Worm (Caenorhabditis elegans) whole organism, early embryonic: Measurements from ENCODE around the gene hrg-4.
A peak's percentile ranks its signal among the peaks of the same experiment; 100 is the strongest.

Experiments
- B0310.2 ChIP-seq: sonication (generic microtip); optimal IDR thresholded peaks from 2 replicates; lab custom pipeline; 2016; ENCODE audit warnings: mild to moderate bottlenecking, missing genetic modification characterization, missing compliant biosample characterization
- F13C5.2 ChIP-seq: sonication (generic microtip); optimal IDR thresholded peaks from 2 replicates; lab custom pipeline; 2017; ENCODE audit warnings: mild to moderate bottlenecking, missing genetic modification characterization, inconsistent platforms, missing compliant biosample characterization
- aly-1 ChIP-seq: sonication (generic microtip); optimal IDR thresholded peaks from 2 replicates; lab custom pipeline; 2016; ENCODE audit warnings: missing genetic modification characterization, missing compliant biosample characterization
- ama-1 ChIP-seq: fragments of 150-350 bp; optimal IDR thresholded peaks from 2 replicates; lab custom pipeline; 2014
- ceh-13 ChIP-seq: fragments of 200-800 bp; sonication (Bioruptor generic); optimal IDR thresholded peaks from 2 replicates; lab custom pipeline; 2018; ENCODE audit warnings: mild to moderate bottlenecking, missing genetic modification characterization, missing compliant biosample characterization
- ceh-36 ChIP-seq: sonication (generic microtip); optimal IDR thresholded peaks from 2 replicates; lab custom pipeline; 2016; ENCODE audit warnings: missing genetic modification characterization, inconsistent platforms, missing compliant biosample characterization
- ets-7 ChIP-seq: sonication (generic microtip); optimal IDR thresholded peaks from 2 replicates; lab custom pipeline; 2016; ENCODE audit warnings: missing genotype, missing genetic modification characterization, missing compliant biosample characterization
- flt-1 ChIP-seq: fragments of 200-800 bp; sonication (Bioruptor generic); IDR thresholded peaks from 2 replicates; pipeline ENCODE4 v1.3.6; 2022; ENCODE audit warnings: missing genetic modification characterization, missing compliant biosample characterization
- hmbx-1 ChIP-seq: sonication (generic microtip); optimal IDR thresholded peaks from 2 replicates; lab custom pipeline; 2016; ENCODE audit warnings: mild to moderate bottlenecking, missing genetic modification characterization, missing compliant biosample characterization
- hmg-4 ChIP-seq: fragments of 200-800 bp; sonication (Bioruptor generic); optimal IDR thresholded peaks from 2 replicates; lab custom pipeline; 2018; ENCODE audit warnings: mild to moderate bottlenecking, missing genetic modification characterization, missing compliant biosample characterization
- hnd-1 ChIP-seq: sonication (generic microtip); optimal IDR thresholded peaks from 2 replicates; lab custom pipeline; 2016; ENCODE audit warnings: missing genetic modification characterization, missing compliant biosample characterization
- pes-1 ChIP-seq: fragments of 200-800 bp; sonication (Bioruptor generic); IDR thresholded peaks from 2 replicates; pipeline ENCODE4 v1.3.6; 2022; ENCODE audit warnings: missing genetic modification reagents, missing genetic modification characterization, missing compliant biosample characterization
- sea-1 ChIP-seq: fragments of 200-800 bp; sonication (Bioruptor generic); conservative IDR thresholded peaks from 2 replicates; pipeline ENCODE4 v1.3.6; 2022; ENCODE audit warnings: missing genetic modification characterization, missing compliant biosample characterization
- tra-4 ChIP-seq: sonication (generic microtip); optimal IDR thresholded peaks from 2 replicates; lab custom pipeline; 2017; ENCODE audit warnings: missing genetic modification characterization, missing compliant biosample characterization

- TF ChIP-seq ama-1 (no peak), flt-1 (GFP tag; lab: Robert Waterston, UW) (no peak), tra-4 (no peak), F13C5.2 (tag; lab: Kevin White, UChicago) (peak; percentile 12), ceh-36 (tag; lab: Kevin White, UChicago) (no peak), B0310.2 (no peak), sea-1 (GFP tag; lab: Robert Waterston, UW) (no peak), hmbx-1 (tag; lab: Kevin White, UChicago) (no peak), hnd-1 (no peak), pes-1 (no peak), ceh-13 (GFP tag; lab: Kevin White, UChicago) (no peak), aly-1 (tag; lab: Kevin White, UChicago) (no peak), hmg-4 (GFP tag; lab: Kevin White, UChicago) (no peak), ets-7 (tag; lab: Kevin White, UChicago) (no peak)
These were observed 10.7 kb downstream of the hrg-4 start, which contains the start of gene F13H10.8 for ce11 chrIV:11019962-11020550.
